Worm (Caenorhabditis elegans): Measurements from ENCODE around the gene C06G3.3.
A peak's percentile ranks its signal among the peaks of the same experiment; 100 is the strongest.

The C06G3.3 gene

DNA sequence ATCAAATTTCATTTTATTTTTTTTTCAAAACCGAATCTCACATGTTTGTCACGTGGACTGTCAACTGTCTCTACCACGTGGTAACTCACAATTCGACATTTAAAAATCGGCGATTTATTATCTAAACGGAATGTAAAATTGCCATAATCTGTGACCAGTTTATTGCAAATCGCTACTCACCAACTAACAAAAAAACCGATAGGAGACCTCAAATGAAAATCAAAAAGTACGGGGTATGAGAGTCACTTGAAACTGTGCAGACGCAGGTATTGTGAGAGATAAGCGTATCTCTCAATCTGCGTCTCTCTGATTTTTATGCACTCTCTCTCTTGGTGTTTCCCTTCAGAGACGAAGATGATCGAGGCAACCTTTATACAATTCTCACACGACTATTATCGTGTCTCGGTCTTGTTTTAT is 11.8 kb downstream of the C06G3.3 start (continued):
- TF ChIP-seq ztf-6 (GFP tag; IDR thresholded peaks at IDR 0.05) = no peak
- TF ChIP-seq F23B12.7 (tag; optimal IDR thresholded peaks at IDR 0.05; ENCODE audit: insufficient read depth) = no peak
- no peak for TF ChIP-seq dpff-1 (tag; optimal IDR thresholded peaks at IDR 0.05)
- no peak for TF ChIP-seq cebp-1 (GFP tag; IDR thresholded peaks at IDR 0.05)
- peak; percentile 68 for TF ChIP-seq cebp-1 (tag; optimal IDR thresholded peaks at IDR 0.05)
- no peak for TF ChIP-seq attf-6 (GFP tag; IDR thresholded peaks at IDR 0.05)
- TF ChIP-seq ceh-40 (GFP tag; IDR thresholded peaks at IDR 0.05) = no peak
- no peak for TF ChIP-seq die-1 (tag; optimal IDR thresholded peaks at IDR 0.05)
- TF ChIP-seq lin-35 (GFP tag; optimal IDR thresholded peaks at IDR 0.05) = no peak
- no peak for TF ChIP-seq D2030.7 (GFP tag; IDR thresholded peaks at IDR 0.05)
- no peak for TF ChIP-seq Y95B8A.8 (GFP tag; IDR thresholded peaks at IDR 0.05)
- TF ChIP-seq F33H1.4 (GFP tag; IDR thresholded peaks at IDR 0.05) = no peak
- peak; percentile 70; the same call in 1 of the 2 replicates for TF ChIP-seq hmg-1.2 (GFP tag; IDR thresholded peaks at IDR 0.05)
- no peak for TF ChIP-seq somi-1 (GFP tag; optimal IDR thresholded peaks at IDR 0.05)
- no peak for TF ChIP-seq bed-2 (GFP tag; IDR thresholded peaks at IDR 0.05)
- no peak for TF ChIP-seq nfya-1 (tag; optimal IDR thresholded peaks at IDR 0.05; ENCODE audit: borderline replicate concordance, insufficient read depth)
- TF ChIP-seq F37B4.10 (GFP tag; IDR thresholded peaks at IDR 0.05) = no peak
- no peak for TF ChIP-seq Y53F4B.3 (GFP tag; IDR thresholded peaks at IDR 0.05)
- no peak for TF ChIP-seq zfh-2 (GFP tag; conservative IDR thresholded peaks at IDR 0.05)
- TF ChIP-seq lin-40 (tag; optimal IDR thresholded peaks at IDR 0.05) = peak; percentile 74
- no peak for TF ChIP-seq hmg-20 (GFP tag; IDR thresholded peaks at IDR 0.05)
- TF ChIP-seq madf-10 (tag; optimal IDR thresholded peaks at IDR 0.05) = no peak
- TF ChIP-seq hsf-1 (GFP tag; IDR thresholded peaks at IDR 0.05) = no peak
- TF ChIP-seq nhr-80 (tag; optimal IDR thresholded peaks at IDR 0.05) = peak; percentile 84
- TF ChIP-seq madf-8 (GFP tag; conservative IDR thresholded peaks at IDR 0.05) = no peak
- no peak for TF ChIP-seq fkh-3 (tag; optimal IDR thresholded peaks at IDR 0.05)
- TF ChIP-seq atf-7 (tag; optimal IDR thresholded peaks at IDR 0.05) = peak; percentile 54
- no peak for TF ChIP-seq F49E8.2 (tag; optimal IDR thresholded peaks at IDR 0.05; ENCODE audit: insufficient read depth)
- TF ChIP-seq unc-130 (GFP tag; optimal IDR thresholded peaks at IDR 0.05) = no peak
- TF ChIP-seq ceh-27 (GFP tag; optimal IDR thresholded peaks at IDR 0.05) = no peak
- TF ChIP-seq Y67H2A.10 (GFP tag; conservative IDR thresholded peaks at IDR 0.05) = no peak
- no peak for TF ChIP-seq ets-4 (GFP tag; optimal IDR thresholded peaks at IDR 0.05)
- peak; percentile 39; the same call in 1 of the 2 replicates for TF ChIP-seq K11D2.4 (GFP tag; IDR thresholded peaks at IDR 0.05)
- TF ChIP-seq nfya-2 (GFP tag; IDR thresholded peaks at IDR 0.05) = no peak
- no peak for TF ChIP-seq bed-1 (GFP tag; IDR thresholded peaks at IDR 0.05)
- no peak for TF ChIP-seq lag-1 (GFP tag; IDR thresholded peaks at IDR 0.05)
- TF ChIP-seq lin-26 (GFP tag; IDR thresholded peaks at IDR 0.05) = no peak
- no peak for TF ChIP-seq ztf-28 (GFP tag; IDR thresholded peaks at IDR 0.05)
- peak; percentile 62 for TF ChIP-seq ama-1 (optimal IDR thresholded peaks at IDR 0.05)
- TF ChIP-seq ama-1 (GFP tag; optimal IDR thresholded peaks at IDR 0.05) = no peak
- peak; percentile 75 for TF ChIP-seq ztf-22 (GFP tag; optimal IDR thresholded peaks at IDR 0.05)
- no peak for TF ChIP-seq xnd-1 (tag; optimal IDR thresholded peaks at IDR 0.05)
- TF ChIP-seq F57C9.4 (tag; optimal IDR thresholded peaks at IDR 0.05) = no peak
- TF ChIP-seq mes-4 (tag; optimal IDR thresholded peaks at IDR 0.05) = no peak
- no peak for TF ChIP-seq F39B2.1 (GFP tag; IDR thresholded peaks at IDR 0.05)
- no peak for TF ChIP-seq B0261.1 (tag; optimal IDR thresholded peaks at IDR 0.05)
- TF ChIP-seq lsy-27 (tag; optimal IDR thresholded peaks at IDR 0.05; ENCODE audit: borderline replicate concordance, insufficient read depth) = no peak
- no peak for TF ChIP-seq sdz-38 (tag; optimal IDR thresholded peaks at IDR 0.05)
- peak; percentile 40 for TF ChIP-seq tbp1 (GFP tag; optimal IDR thresholded peaks at IDR 0.05)
- TF ChIP-seq akir-1 (GFP tag; optimal IDR thresholded peaks at IDR 0.05) = no peak

Data from whole organism, young adult.